Worm (Caenorhabditis elegans): ENCODE data around the gene C04B4.1.

The C04B4.1 gene

ce11 chrX:12321357-12321756 is 40.8 kb downstream of the C04B4.1 start, which contains the start of gene F17A2.13:
Gene F17A2.13 (plus strand): TSS chrX:12321657.
- no peak for TF ChIP-seq med-1 (GFP tag; optimal IDR thresholded peaks at IDR 0.05; ENCODE audit: insufficient read depth)
- TF ChIP-seq flt-1 (GFP tag; IDR thresholded peaks at IDR 0.05): no peak
- no peak for TF ChIP-seq ztf-23 (GFP tag; IDR thresholded peaks at IDR 0.05)
- TF ChIP-seq klf-2 (GFP tag; conservative IDR thresholded peaks at IDR 0.05): no peak
- TF ChIP-seq cog-1 (tag; optimal IDR thresholded peaks at IDR 0.05): no peak

ce11 chrX:12323439-12323838 is 42.9 kb downstream of the C04B4.1 start, which contains the start of gene srd-40:
Gene srd-40 (plus strand): TSS chrX:12323739.
- no peak for TF ChIP-seq klf-2 (GFP tag; conservative IDR thresholded peaks at IDR 0.05)
- no peak for TF ChIP-seq ztf-29 (GFP tag; IDR thresholded peaks at IDR 0.05)
- TF ChIP-seq ref-1 (GFP tag; conservative IDR thresholded peaks at IDR 0.05): no peak
- no peak for TF ChIP-seq med-1 (GFP tag; optimal IDR thresholded peaks at IDR 0.05; ENCODE audit: insufficient read depth)
- TF ChIP-seq flt-1 (GFP tag; IDR thresholded peaks at IDR 0.05): no peak
- no peak for TF ChIP-seq T22C8.4 (GFP tag; IDR thresholded peaks at IDR 0.05)
- TF ChIP-seq ztf-23 (GFP tag; IDR thresholded peaks at IDR 0.05): no peak
- no peak for TF ChIP-seq cog-1 (tag; optimal IDR thresholded peaks at IDR 0.05)
- no peak for TF ChIP-seq tab-1 (GFP tag; IDR thresholded peaks at IDR 0.05)

ce11 chrX:12326424-12326823 is 45.8 kb downstream of the C04B4.1 start, which contains the start of gene srd-41:
Gene srd-41 (plus strand): TSS chrX:12326724.
- TF ChIP-seq cog-1 (tag; optimal IDR thresholded peaks at IDR 0.05): no peak
- no peak for TF ChIP-seq ref-1 (GFP tag; conservative IDR thresholded peaks at IDR 0.05)
- TF ChIP-seq T22C8.4 (GFP tag; IDR thresholded peaks at IDR 0.05): no peak
- TF ChIP-seq med-1 (GFP tag; optimal IDR thresholded peaks at IDR 0.05; ENCODE audit: insufficient read depth): no peak
- no peak for TF ChIP-seq ztf-29 (GFP tag; IDR thresholded peaks at IDR 0.05)
- TF ChIP-seq tab-1 (GFP tag; IDR thresholded peaks at IDR 0.05): no peak
- no peak for TF ChIP-seq ztf-23 (GFP tag; IDR thresholded peaks at IDR 0.05)

- TF ChIP-seq ztf-29 (GFP tag; IDR thresholded peaks at IDR 0.05) (no peak), med-1 (GFP tag; optimal IDR thresholded peaks at IDR 0.05; ENCODE audit: insufficient read depth) (no peak), ref-1 (GFP tag; conservative IDR thresholded peaks at IDR 0.05) (no peak)
Observed at ce11 chrX:12328676-12329075, 48.1 kb downstream of the C04B4.1 start, which contains the start of gene srd-45. Gene srd-45 (plus strand): TSS chrX:12328976.

DNA sequence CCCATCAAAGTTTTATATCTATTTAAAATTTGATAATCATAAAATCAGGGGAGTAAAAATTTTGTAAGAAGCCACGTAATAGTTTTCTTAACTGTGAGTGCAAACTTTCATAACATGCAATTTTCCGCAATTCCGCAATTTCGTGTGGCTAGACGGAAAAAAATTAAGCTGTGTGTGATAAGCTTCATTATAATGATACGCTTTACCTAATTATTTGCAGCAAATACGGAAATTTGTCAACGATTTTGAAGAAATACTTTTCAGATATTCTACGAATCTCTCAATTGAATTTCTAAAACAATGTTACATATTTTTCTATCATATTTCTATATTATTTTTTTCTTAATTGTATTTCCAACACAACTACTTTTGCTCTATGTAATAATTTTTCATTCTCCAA is 51.2 kb downstream of the C04B4.1 start, which contains the start of gene srd-46:
TSS of gene srd-46 (plus strand) at position 301 of the 400 bp plus-strand sequence.
- TF ChIP-seq T22C8.4 (GFP tag; IDR thresholded peaks at IDR 0.05): no peak

All from whole organism, midembryonic.